Worm (Caenorhabditis elegans): ENCODE data around the gene Y116F11B.17.

Gene Y116F11B.17

ce11 chrV:19829225-19829624 is 7.2 kb upstream of the Y116F11B.17 start:
- no peak for TF ChIP-seq T20F7.1 (GFP tag; optimal IDR thresholded peaks at IDR 0.05)
- TF ChIP-seq aha-1 (tag), result peak; percentile 66
- TF ChIP-seq unc-39 (tag; optimal IDR thresholded peaks at IDR 0.05), result no peak
- TF ChIP-seq egl-27 (tag; optimal IDR thresholded peaks at IDR 0.05), result no peak
- no peak for TF ChIP-seq arid-1 (GFP tag; conservative IDR thresholded peaks at IDR 0.05)

ce11 chrV:19827481-19827880 is 5.5 kb upstream of the Y116F11B.17 start:
- TF ChIP-seq Y105C5A.15 (GFP tag; IDR thresholded peaks at IDR 0.05) (no peak), php-3 (GFP tag; IDR thresholded peaks at IDR 0.05) (no peak), unc-130 (GFP tag; optimal IDR thresholded peaks at IDR 0.05) (no peak), nhr-77 (tag; optimal IDR thresholded peaks at IDR 0.05) (no peak), D1046.2 (GFP tag; IDR thresholded peaks at IDR 0.05) (no peak), daf-19 (GFP tag; conservative IDR thresholded peaks at IDR 0.05) (no peak), fos-1 (tag; optimal IDR thresholded peaks at IDR 0.05) (no peak), dmd-9 (GFP tag; IDR thresholded peaks at IDR 0.05) (no peak), lin-29 (GFP tag; IDR thresholded peaks at IDR 0.05) (no peak), attf-4 (tag; optimal IDR thresholded peaks at IDR 0.05) (no peak), lin-1 (GFP tag; IDR thresholded peaks at IDR 0.05) (no peak)

DNA sequence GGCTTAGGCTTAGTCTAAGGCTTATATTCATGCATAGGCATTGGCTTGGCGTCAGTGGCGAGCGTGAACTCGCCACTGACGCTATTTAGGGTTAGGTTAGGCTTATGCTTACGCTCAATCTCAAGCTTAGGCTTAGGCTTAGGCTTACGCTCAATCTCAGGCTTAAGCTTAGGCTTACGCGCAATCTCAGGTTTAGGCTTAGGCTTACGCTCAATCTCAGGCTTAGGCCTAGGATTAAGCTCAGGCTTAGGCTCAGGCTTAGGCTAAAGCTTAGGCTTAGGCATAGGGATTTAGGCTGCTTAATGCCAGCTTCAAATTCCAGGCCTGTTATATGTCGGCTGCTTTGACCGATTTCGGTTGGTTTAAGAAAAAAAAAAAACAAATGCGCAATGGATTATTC is 1.8 kb downstream of the Y116F11B.17 start:
- TF ChIP-seq aha-1 (tag) (peak; percentile 56), lin-29 (GFP tag; IDR thresholded peaks at IDR 0.05) (no peak), lin-13 (GFP tag; optimal IDR thresholded peaks at IDR 0.05) (no peak), lin-1 (GFP tag; IDR thresholded peaks at IDR 0.05) (no peak)

DNA sequence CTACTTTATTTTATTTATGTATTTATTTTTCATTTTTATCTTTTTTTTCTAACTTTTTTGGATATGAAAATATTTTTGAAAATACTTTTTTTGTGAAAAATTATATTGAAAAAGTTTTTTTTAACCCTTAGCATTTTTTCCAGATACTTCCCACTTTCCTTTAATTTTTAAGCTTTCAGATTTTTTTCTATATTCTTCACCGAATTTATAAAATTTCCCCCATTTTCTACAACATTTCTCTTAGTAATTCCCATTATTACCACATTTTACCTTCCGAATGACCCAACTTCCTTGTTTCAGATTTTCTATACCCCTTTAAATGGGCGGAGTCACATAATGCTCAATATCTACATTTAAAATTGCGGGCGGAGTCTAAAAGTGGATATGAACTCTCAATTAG is 7.2 kb downstream of the Y116F11B.17 start, which contains the start of gene daf-28:
Gene daf-28 (plus strand): TSS at position 301 of the 400 bp plus-strand sequence.
- TF ChIP-seq ama-1 (optimal IDR thresholded peaks at IDR 0.05) (no peak), egl-43 (GFP tag; IDR thresholded peaks at IDR 0.05) (no peak), F26F4.8 (GFP tag; conservative IDR thresholded peaks at IDR 0.05) (no peak), sdz-12 (GFP tag; optimal IDR thresholded peaks at IDR 0.05) (no peak), Y5F2A.4 (GFP tag; optimal IDR thresholded peaks at IDR 0.05) (no peak), rbr-2 (tag; optimal IDR thresholded peaks at IDR 0.05) (no peak), dmd-6 (GFP tag; IDR thresholded peaks at IDR 0.05) (no peak), daf-8 (GFP tag; IDR thresholded peaks at IDR 0.05) (no peak), nhr-6 (tag; optimal IDR thresholded peaks at IDR 0.05) (no peak), jun-1 (tag; optimal IDR thresholded peaks at IDR 0.05) (no peak), mdt-29 (GFP tag; IDR thresholded peaks at IDR 0.05) (no peak), ZK546.5 (tag; optimal IDR thresholded peaks at IDR 0.05) (no peak), pha-4 (GFP tag; IDR thresholded peaks at IDR 0.05) (no peak), pha-4 (tag; optimal IDR thresholded peaks at IDR 0.05) (no peak), hlh-30 (tag; optimal IDR thresholded peaks at IDR 0.05; ENCODE audit: insufficient read depth) (no peak)

ce11 chrV:19805548-19805947 is 16.4 kb downstream of the Y116F11B.17 start:
- peak; percentile 82 for TF ChIP-seq aha-1 (tag)
- no peak for TF ChIP-seq nhr-237 (tag; optimal IDR thresholded peaks at IDR 0.05)

DNA sequence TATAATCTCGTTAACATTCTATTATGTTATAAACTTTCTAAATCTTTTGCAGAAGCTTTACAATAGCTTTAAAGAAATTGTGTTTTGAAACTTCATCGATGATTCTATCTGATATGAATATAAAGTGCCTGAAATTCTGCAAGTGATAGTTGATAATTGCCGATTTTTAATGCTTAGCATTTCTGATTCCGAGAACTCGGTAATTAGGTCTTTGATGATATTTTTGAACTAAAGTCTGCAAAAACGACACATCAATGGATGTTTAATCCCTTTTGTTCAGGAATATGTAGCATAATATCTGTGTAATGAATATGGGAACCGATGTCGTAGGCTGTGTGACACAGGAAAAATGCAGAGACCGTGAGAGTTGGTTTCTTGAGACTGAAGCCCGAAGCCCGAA is 19.2 kb downstream of the Y116F11B.17 start:
- TF ChIP-seq fkh-10 (GFP tag; optimal IDR thresholded peaks at IDR 0.05) (no peak), lin-1 (GFP tag; IDR thresholded peaks at IDR 0.05) (no peak), ztf-11 (tag; optimal IDR thresholded peaks at IDR 0.05) (no peak), ZK337.2 (GFP tag; IDR thresholded peaks at IDR 0.05) (no peak), lir-3 (tag; optimal IDR thresholded peaks at IDR 0.05) (no peak), unc-130 (GFP tag; optimal IDR thresholded peaks at IDR 0.05) (no peak), cey-2 (tag; optimal IDR thresholded peaks at IDR 0.05; ENCODE audit: borderline replicate concordance, insufficient read depth) (no peak)
